Worm (Caenorhabditis elegans) whole organism, L2 larva: ENCODE measurements around the gene F10E9.5.

ENCODE experiments used
- skn-1 ChIP-seq: sonication (generic microtip); optimal IDR thresholded peaks from 2 replicates; lab custom pipeline; 2017; ENCODE audit warnings: missing biosample characterization, missing genetic modification characterization
- sma-9 ChIP-seq, 2 experiments: fragments of 150-350 bp in 1 of 2; sonication (generic microtip) in 1 of 2; optimal IDR thresholded peaks; 2 replicates each; lab custom pipeline; 2014 to 2016; ENCODE audit warnings: missing genetic modification characterization in 2 of 2, mild to moderate bottlenecking in 1 of 2, missing biosample characterization in 1 of 2, missing compliant biosample characterization in 1 of 2, missing genetic modification reagents in 1 of 2, moderate library complexity in 1 of 2
- snpc-4 ChIP-seq: fragments of 150-350 bp; optimal IDR thresholded peaks from 2 replicates; lab custom pipeline; 2014; ENCODE audit warnings: missing biosample characterization, missing genetic modification characterization
- ztf-11 ChIP-seq: sonication (generic microtip); optimal IDR thresholded peaks from 2 replicates; lab custom pipeline; 2017; ENCODE audit warnings: missing biosample characterization, missing genetic modification characterization

DNA sequence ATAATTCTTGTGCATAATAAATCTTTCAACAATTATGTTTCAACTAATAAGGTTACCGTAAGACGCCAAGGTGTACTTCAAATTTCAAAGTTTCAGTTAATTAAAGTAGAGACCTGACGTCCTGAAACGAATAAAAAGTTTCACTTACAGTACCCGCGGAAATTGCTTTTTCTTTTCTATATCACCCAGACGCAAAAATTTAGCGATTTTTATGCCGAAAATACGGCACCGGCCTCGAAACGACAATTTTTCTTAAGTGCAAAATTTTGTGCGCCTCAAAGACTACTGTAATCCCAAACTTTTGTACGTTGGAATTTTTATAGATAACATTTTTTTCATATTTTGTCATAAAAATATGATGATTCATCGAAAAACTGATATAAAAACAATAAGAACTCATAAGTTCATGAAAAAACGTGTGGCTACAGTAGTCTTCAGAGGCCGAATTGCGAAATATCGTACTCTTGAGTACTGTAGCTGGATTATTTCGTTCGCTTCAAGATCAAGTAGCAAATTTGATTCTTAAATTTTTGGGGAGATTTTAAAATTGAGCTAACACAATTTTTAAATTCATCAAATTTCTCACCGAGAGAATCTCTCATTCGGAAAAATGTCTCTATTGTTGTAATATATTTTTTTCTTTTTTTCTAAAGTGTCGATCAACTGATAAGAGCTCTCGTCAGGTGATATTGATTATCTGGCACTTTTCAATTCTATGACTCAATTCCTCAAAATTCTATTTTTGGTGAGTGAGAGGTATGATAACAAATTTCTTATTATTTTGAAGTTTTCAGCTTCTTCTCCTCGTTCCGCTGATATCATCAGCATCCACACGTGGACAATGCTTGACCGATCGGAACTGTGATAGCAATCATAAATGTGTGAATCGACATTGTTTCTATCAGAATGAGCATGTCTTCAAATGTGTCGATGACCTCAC is 18.5 kb downstream of the F10E9.5 start, which contains the start of gene ZC262.13:
- TF ChIP-seq snpc-4 (tag; lab: Kevin White, UChicago) (no peak), skn-1 (tag; lab: Kevin White, UChicago) (no peak), ztf-11 (no peak), sma-9 (GFP tag; optimal IDR thresholded peaks at IDR 0.05; lab: Kevin White, UChicago) (no peak), sma-9 (tag; optimal IDR thresholded peaks at IDR 0.05; lab: Kevin White, UChicago) (no peak)
